Fruit fly (Drosophila melanogaster) whole organism, embryonic: ENCODE measurements around the gene ATPsynG.

Experiments
- Antp ChIP-seq: fragments of 200-800 bp; sonication (Bioruptor generic); optimal IDR thresholded peaks from 3 replicates; lab custom pipeline; 2016; ENCODE audit warnings: missing biosample characterization, missing genetic modification characterization
- Awh ChIP-seq: fragments of 200-800 bp; sonication (Bioruptor generic); IDR thresholded peaks from 2 replicates; pipeline ENCODE4, ENCODE4 v1.3.6; 2022; ENCODE audit warnings: missing biosample characterization, missing genetic modification characterization
- B-H1 ChIP-seq: fragments of 200-800 bp; sonication (Bioruptor generic); IDR thresholded peaks from 3 replicates; pipeline ENCODE4 v1.3.6; 2022; ENCODE audit warnings: missing biosample characterization, missing genetic modification characterization
- CG10274 ChIP-seq: fragments of 200-800 bp; sonication (Bioruptor generic); optimal IDR thresholded peaks from 3 replicates; lab custom pipeline; 2017; ENCODE audit warnings: missing biosample characterization, mild to moderate bottlenecking, missing genetic modification characterization
- CG11398 ChIP-seq: fragments of 200-800 bp; sonication (Bioruptor generic); optimal IDR thresholded peaks from 2 replicates; lab custom pipeline; 2016; ENCODE audit warnings: missing biosample characterization, missing genetic modification characterization
- CG12104 ChIP-seq: fragments of 200-800 bp; sonication (Bioruptor generic); optimal IDR thresholded peaks from 3 replicates; lab custom pipeline; 2016; ENCODE audit warnings: missing biosample characterization, missing genetic modification characterization
- CG12236 ChIP-seq: fragments of 200-800 bp; sonication (Bioruptor generic); optimal IDR thresholded peaks from 2 replicates; lab custom pipeline; 2016; ENCODE audit warnings: missing biosample characterization, missing genetic modification characterization
- CG12659 ChIP-seq: fragments of 200-800 bp; sonication (Bioruptor generic); optimal IDR thresholded peaks from 3 replicates; lab custom pipeline; 2017; ENCODE audit warnings: mild to moderate bottlenecking, missing biosample characterization, missing genetic modification reagents, missing genetic modification characterization
- CG12744 ChIP-seq: fragments of 200-800 bp; sonication (Bioruptor generic); optimal IDR thresholded peaks from 2 replicates; lab custom pipeline; 2016; ENCODE audit warnings: missing biosample characterization, missing genetic modification characterization
- CG14441 ChIP-seq: fragments of 200-800 bp; sonication (Bioruptor generic); IDR thresholded peaks from 2 replicates; pipeline ENCODE4 v1.3.6; 2022; ENCODE audit warnings: missing biosample characterization, missing genetic modification characterization
- CG1529 ChIP-seq: fragments of 200-800 bp; sonication (Bioruptor generic); optimal IDR thresholded peaks from 3 replicates; lab custom pipeline; 2018; ENCODE audit warnings: missing biosample characterization, missing genetic modification characterization
- CG17385 ChIP-seq: fragments of 200-800 bp; sonication (Bioruptor generic); optimal IDR thresholded peaks from 3 replicates; lab custom pipeline; 2018; ENCODE audit warnings: missing biosample characterization, mild to moderate bottlenecking, missing genetic modification characterization
- CG17829 ChIP-seq: fragments of 200-800 bp; optimal IDR thresholded peaks from 2 replicates; lab custom pipeline; 2019; ENCODE audit warnings: missing biosample characterization, mild to moderate bottlenecking, missing genetic modification characterization, moderate library complexity
- CG18764 ChIP-seq: fragments of 200-800 bp; sonication (Bioruptor generic); optimal IDR thresholded peaks from 3 replicates; lab custom pipeline; 2016; ENCODE audit warnings: missing biosample characterization, missing genetic modification characterization
- CG3163 ChIP-seq: fragments of 200-800 bp; sonication (Bioruptor generic); optimal IDR thresholded peaks from 3 replicates; lab custom pipeline; 2016; ENCODE audit warnings: missing biosample characterization, missing genetic modification characterization
- CG3281 ChIP-seq: fragments of 200-800 bp; sonication (Bioruptor generic); optimal IDR thresholded peaks from 3 replicates; lab custom pipeline; 2017; ENCODE audit warnings: missing biosample characterization, mild to moderate bottlenecking, missing genetic modification characterization
- CG5180 ChIP-seq: fragments of 200-800 bp; sonication (Bioruptor generic); optimal IDR thresholded peaks from 3 replicates; lab custom pipeline; 2017; ENCODE audit warnings: missing biosample characterization, missing genetic modification characterization, mild to moderate bottlenecking, moderate library complexity, missing genetic modification reagents
- CG6254 ChIP-seq: fragments of 200-800 bp; sonication (Bioruptor generic); optimal IDR thresholded peaks from 3 replicates; lab custom pipeline; 2017; ENCODE audit warnings: mild to moderate bottlenecking, missing biosample characterization, missing genetic modification reagents, missing genetic modification characterization
- CG8388 ChIP-seq: fragments of 200-800 bp; sonication (Bioruptor generic); optimal IDR thresholded peaks from 2 replicates; lab custom pipeline; 2019; ENCODE audit warnings: missing biosample characterization, mild to moderate bottlenecking, missing genetic modification characterization, moderate library complexity
- CG8944 ChIP-seq: fragments of 200-800 bp; sonication (Bioruptor generic); optimal IDR thresholded peaks from 3 replicates; lab custom pipeline; 2016; ENCODE audit warnings: missing biosample characterization, missing genetic modification characterization
- CG9437 ChIP-seq: fragments of 200-800 bp; sonication (Bioruptor generic); optimal IDR thresholded peaks from 2 replicates; lab custom pipeline; 2018; ENCODE audit warnings: missing biosample characterization, mild to moderate bottlenecking, missing genetic modification characterization
- H2.0 ChIP-seq: fragments of 200-800 bp; sonication (Bioruptor generic); IDR thresholded peaks from 2 replicates; pipeline ENCODE4 v1.3.6; 2022; ENCODE audit warnings: missing biosample characterization, missing genetic modification characterization
- HLH54F ChIP-seq: fragments of 200-800 bp; sonication (Bioruptor generic); optimal IDR thresholded peaks from 3 replicates; lab custom pipeline; 2016; ENCODE audit warnings: missing biosample characterization, missing genetic modification characterization
- Lhr ChIP-seq: fragments of 200-800 bp; sonication (Bioruptor generic); optimal IDR thresholded peaks from 3 replicates; lab custom pipeline; 2017; ENCODE audit warnings: mild to moderate bottlenecking, missing biosample characterization, missing genetic modification reagents, missing genetic modification characterization
- Max ChIP-seq: fragments of 200-800 bp; sonication (Bioruptor generic); optimal IDR thresholded peaks from 2 replicates; lab custom pipeline; 2016; ENCODE audit warnings: missing biosample characterization, mild to moderate bottlenecking, missing genetic modification characterization
- Oaz ChIP-seq: fragments of 200-800 bp; sonication (Bioruptor generic); IDR thresholded peaks from 2 replicates; pipeline ENCODE4 v1.3.6; 2022; ENCODE audit warnings: missing biosample characterization, missing genetic modification characterization
- Pdp1 ChIP-seq, 2 experiments: fragments of 200-800 bp; sonication (Bioruptor generic); optimal IDR thresholded peaks; 3 replicates each; lab custom pipeline; 2016; ENCODE audit warnings: missing biosample characterization in 2 of 2, missing genetic modification characterization in 2 of 2, mild to moderate bottlenecking in 1 of 2, moderate library complexity in 1 of 2
- Rx ChIP-seq: fragments of 200-800 bp; sonication (Bioruptor generic); IDR thresholded peaks from 2 replicates; pipeline ENCODE4 v1.3.6; 2022; ENCODE audit warnings: missing biosample characterization, missing genetic modification characterization
- Sry-δ ChIP-seq: fragments of 200-800 bp; sonication (Bioruptor generic); optimal IDR thresholded peaks from 2 replicates; lab custom pipeline; 2016; ENCODE audit warnings: missing biosample characterization, missing genetic modification characterization
- ac ChIP-seq: fragments of 200-800 bp; sonication (Bioruptor generic); optimal IDR thresholded peaks from 3 replicates; lab custom pipeline; 2017; ENCODE audit warnings: missing biosample characterization, mild to moderate bottlenecking, missing genetic modification characterization
- ap ChIP-seq: fragments of 200-800 bp; sonication (Bioruptor generic); IDR thresholded peaks from 2 replicates; pipeline ENCODE4 v1.3.6; 2022; ENCODE audit warnings: missing biosample characterization, missing genetic modification characterization
- bsh ChIP-seq, 2 experiments: fragments of 200-800 bp; sonication (Bioruptor generic); optimal IDR thresholded peaks; 2 replicates each; lab custom pipeline; 2017 to 2018; ENCODE audit warnings: mild to moderate bottlenecking in 2 of 2, missing biosample characterization in 2 of 2, missing genetic modification characterization in 2 of 2, moderate library complexity in 1 of 2
- crc ChIP-seq: fragments of 200-800 bp; sonication (Bioruptor generic); optimal IDR thresholded peaks from 2 replicates; lab custom pipeline; 2016; ENCODE audit warnings: missing biosample characterization, missing genetic modification characterization
- dmrt99B ChIP-seq: fragments of 200-800 bp; sonication (Bioruptor generic); optimal IDR thresholded peaks from 2 replicates; lab custom pipeline; 2018; ENCODE audit warnings: missing biosample characterization, mild to moderate bottlenecking, missing genetic modification characterization, moderate library complexity
- dpn ChIP-seq, 2 experiments: fragments of 200-800 bp; sonication (Bioruptor generic); optimal IDR thresholded peaks; 3 replicates each; lab custom pipeline; 2016; ENCODE audit warnings: missing biosample characterization in 2 of 2, missing genetic modification characterization in 2 of 2
- esg ChIP-seq: fragments of 200-800 bp; sonication (Bioruptor generic); conservative IDR thresholded peaks from 2 replicates; pipeline ENCODE4 v1.3.6; 2022; ENCODE audit warnings: missing biosample characterization, missing genetic modification characterization
- gce ChIP-seq: fragments of 200-800 bp; sonication (Bioruptor generic); IDR thresholded peaks from 3 replicates; pipeline ENCODE4 v1.3.6; 2022; ENCODE audit warnings: missing biosample characterization, missing genetic modification characterization
- gt ChIP-seq: fragments of 200-800 bp; sonication (Bioruptor generic); IDR thresholded peaks from 2 replicates; pipeline ENCODE4 v1.3.6; 2022; ENCODE audit warnings: missing biosample characterization, missing genetic modification characterization
- lilli ChIP-seq: fragments of 200-800 bp; sonication (Bioruptor generic); optimal IDR thresholded peaks from 3 replicates; lab custom pipeline; 2016; ENCODE audit warnings: missing biosample characterization, missing genetic modification characterization
- maf-S ChIP-seq: fragments of 200-800 bp; sonication (Bioruptor generic); optimal IDR thresholded peaks from 2 replicates; lab custom pipeline; 2016; ENCODE audit warnings: missing biosample characterization, missing genetic modification characterization
- oc ChIP-seq: fragments of 200-800 bp; sonication (Bioruptor generic); optimal IDR thresholded peaks from 2 replicates; lab custom pipeline; 2018; ENCODE audit warnings: missing biosample characterization, mild to moderate bottlenecking, missing genetic modification characterization, moderate library complexity
- pita ChIP-seq: fragments of 200-800 bp; sonication (Bioruptor generic); optimal IDR thresholded peaks from 2 replicates; lab custom pipeline; 2017; ENCODE audit warnings: missing biosample characterization, mild to moderate bottlenecking, missing genetic modification characterization
- repo ChIP-seq: fragments of 200-800 bp; sonication (Bioruptor generic); optimal IDR thresholded peaks from 2 replicates; lab custom pipeline; 2016; ENCODE audit warnings: missing biosample characterization, missing genetic modification characterization
- schlank ChIP-seq: fragments of 200-800 bp; sonication (Bioruptor generic); optimal IDR thresholded peaks from 2 replicates; lab custom pipeline; 2018; ENCODE audit warnings: missing biosample characterization, mild to moderate bottlenecking, missing genetic modification characterization
- sens ChIP-seq: fragments of 200-800 bp; sonication (Bioruptor generic); peaks from one replicate; lab custom pipeline; 2016; ENCODE audit warnings: missing biosample characterization, missing genetic modification characterization
- slbo ChIP-seq: fragments of 200-800 bp; sonication (Bioruptor generic); IDR thresholded peaks from 2 replicates; pipeline ENCODE4 v1.3.6; 2022; ENCODE audit warnings: missing biosample characterization, missing genetic modification characterization
- stc ChIP-seq: fragments of 200-800 bp; sonication (Bioruptor generic); IDR thresholded peaks from 2 replicates; pipeline ENCODE4 v1.3.6; 2022; ENCODE audit warnings: missing biosample characterization, missing genetic modification characterization
- trh ChIP-seq: fragments of 200-800 bp; sonication (Bioruptor generic); optimal IDR thresholded peaks from 2 replicates; lab custom pipeline; 2016; ENCODE audit warnings: missing biosample characterization, missing genetic modification characterization
- unpg ChIP-seq: fragments of 200-800 bp; sonication (Bioruptor generic); optimal IDR thresholded peaks from 3 replicates; lab custom pipeline; 2018; ENCODE audit warnings: missing biosample characterization, mild to moderate bottlenecking, missing genetic modification characterization, moderate library complexity
- vfl ChIP-seq: fragments of 200-800 bp; sonication (Bioruptor generic); optimal IDR thresholded peaks from 2 replicates; lab custom pipeline; 2016; ENCODE audit warnings: missing biosample characterization, missing genetic modification characterization

The ATPsynG gene

dm6 chr2L:11003925-11004673 lies 27.9 kb upstream of the ATPsynG start, which contains the start of gene RpL9 (continued):
- TF ChIP-seq gce, result peak; percentile 81; the same call in 2 of the 3 replicates
- TF ChIP-seq CG17829 (tag; lab: Kevin White, UChicago), result peak; percentile 58
- TF ChIP-seq CG12659 (GFP tag; lab: Kevin White, UChicago), result peak; percentile 83
- peak; percentile 93 for TF ChIP-seq sens
- peak in 1 of 2 experiments; percentile 71 for TF ChIP-seq dpn (GFP tag; optimal IDR thresholded peaks at IDR 0.05; lab: Kevin White, UChicago)
- TF ChIP-seq ap, result peak; percentile 75
- TF ChIP-seq ac, result peak; percentile 70
- TF ChIP-seq maf-S (GFP tag; lab: Kevin White, UChicago), result peak; percentile 60
- peak; percentile 67 for TF ChIP-seq stc (GFP tag; lab: Robert Waterston, UW)
- peak; percentile 7 for TF ChIP-seq Sry-δ (GFP tag; lab: Kevin White, UChicago)
- peak; percentile 64 for TF ChIP-seq Oaz
- TF ChIP-seq Antp (GFP tag; lab: Kevin White, UChicago), result peak; percentile 26
- peak; percentile 79 for TF ChIP-seq Awh (GFP tag; lab: Robert Waterston, UW)
- TF ChIP-seq unpg (GFP tag; lab: Kevin White, UChicago), result peak; percentile 79
- no peak for TF ChIP-seq esg
- TF ChIP-seq CG5180 (GFP tag; lab: Kevin White, UChicago), result peak; percentile 67
- TF ChIP-seq CG6254, result peak; percentile 58
- no peak for TF ChIP-seq Rx
- TF ChIP-seq slbo (GFP tag; lab: Robert Waterston, UW), result no peak
- peak; percentile 53 to 56 for TF ChIP-seq Pdp1 (GFP tag; optimal IDR thresholded peaks at IDR 0.05; lab: Kevin White, UChicago)
- peak in 1 of 2 experiments; percentile 65 for TF ChIP-seq bsh (GFP tag; optimal IDR thresholded peaks at IDR 0.05; lab: Kevin White, UChicago)
- peak; percentile 32 for TF ChIP-seq HLH54F
- no peak for TF ChIP-seq dmrt99B (tag; lab: Kevin White, UChicago)
- peak; percentile 28 for TF ChIP-seq crc (GFP tag; lab: Kevin White, UChicago)
- TF ChIP-seq Lhr, result peak; percentile 50
- TF ChIP-seq vfl (GFP tag; lab: Kevin White, UChicago), result peak; percentile 5
- TF ChIP-seq trh (GFP tag; lab: Kevin White, UChicago), result peak; percentile 37
- no peak for TF ChIP-seq gt (GFP tag; lab: Robert Waterston, UW)
- peak; percentile 17 for TF ChIP-seq repo (GFP tag; lab: Kevin White, UChicago)
- peak; percentile 34 for TF ChIP-seq CG18764 (GFP tag; lab: Kevin White, UChicago)
- no peak for TF ChIP-seq pita (GFP tag; lab: Kevin White, UChicago)
- peak; percentile 70 for TF ChIP-seq CG11398 (GFP tag; lab: Kevin White, UChicago)
- peak; percentile 37 for TF ChIP-seq CG12236 (GFP tag; lab: Kevin White, UChicago)
- TF ChIP-seq lilli, result peak; percentile 45
- peak; percentile 68 for TF ChIP-seq CG12104 (GFP tag; lab: Kevin White, UChicago)
- peak; percentile 14 for TF ChIP-seq CG12744 (GFP tag; lab: Kevin White, UChicago)
- TF ChIP-seq CG10274 (GFP tag; lab: Kevin White, UChicago), result peak; percentile 54
- peak; percentile 88 for TF ChIP-seq CG3281 (GFP tag; lab: Kevin White, UChicago)
- peak; percentile 23; the same call in 1 of the 3 replicates for TF ChIP-seq B-H1 (GFP tag; lab: Robert Waterston, UW)
- TF ChIP-seq oc (tag; lab: Kevin White, UChicago), result no peak
- peak; percentile 82 for TF ChIP-seq CG17385 (GFP tag; lab: Kevin White, UChicago)
- TF ChIP-seq CG1529 (GFP tag; lab: Kevin White, UChicago), result peak; percentile 69
- peak; percentile 34 for TF ChIP-seq H2.0
- TF ChIP-seq Max (GFP tag; lab: Kevin White, UChicago), result peak; percentile 74
- TF ChIP-seq CG3163 (GFP tag; lab: Kevin White, UChicago), result peak; percentile 8
- peak; percentile 69 for TF ChIP-seq CG9437 (GFP tag; lab: Kevin White, UChicago)
- peak; percentile 18 for TF ChIP-seq CG8944 (GFP tag; lab: Kevin White, UChicago)
- peak; percentile 79 for TF ChIP-seq schlank (tag; lab: Kevin White, UChicago)
- peak; percentile 65 for TF ChIP-seq CG8388 (GFP tag; lab: Kevin White, UChicago)
- no peak; the same call in 1 of the 2 replicates for TF ChIP-seq CG14441
